Worm (Caenorhabditis elegans) whole organism, L1 larva: ENCODE data around the gene chil-14.

Experiments
- blmp-1 ChIP-seq: fragments of 150-350 bp; optimal IDR thresholded peaks from 2 replicates; lab custom pipeline; 2014; ENCODE audit warnings: missing biosample characterization, missing genetic modification characterization
- ceh-82 ChIP-seq, 3 experiments: fragments of 150-350 bp in 1 of 3; sonication (generic microtip) in 2 of 3; optimal IDR thresholded peaks; 2 replicates each; lab custom pipeline; 2014 to 2017; ENCODE audit warnings: missing biosample characterization in 3 of 3, missing genetic modification characterization in 3 of 3
- elt-3 ChIP-seq, 6 experiments: fragments of 150-350 bp in 1 of 6; sonication (generic microtip); optimal IDR thresholded peaks; 2 replicates each; lab custom pipeline; 2017 to 2018; ENCODE audit warnings: missing biosample characterization in 6 of 6, missing genetic modification characterization in 6 of 6, inconsistent platforms in 1 of 6
- lir-3 ChIP-seq: sonication (generic microtip); optimal IDR thresholded peaks from 2 replicates; lab custom pipeline; 2016; ENCODE audit warnings: mild to moderate bottlenecking, missing genetic modification characterization, moderate library complexity, missing compliant biosample characterization; ENCODE audit not compliant: poor library complexity
- nhr-237 ChIP-seq: fragments of 150-350 bp; optimal IDR thresholded peaks from 2 replicates; lab custom pipeline; 2014; ENCODE audit warnings: missing biosample characterization, missing genetic modification characterization
- nhr-28 ChIP-seq: fragments of 150-350 bp; optimal IDR thresholded peaks from 2 replicates; lab custom pipeline; 2014; ENCODE audit warnings: missing biosample characterization, missing genetic modification characterization
- nhr-76 ChIP-seq: sonication (generic microtip); optimal IDR thresholded peaks from 2 replicates; lab custom pipeline; 2017; ENCODE audit warnings: missing biosample characterization, missing genetic modification characterization
- nhr-77 ChIP-seq: fragments of 150-350 bp; optimal IDR thresholded peaks from 2 replicates; lab custom pipeline; 2014; ENCODE audit warnings: missing biosample characterization, missing genetic modification characterization
- zag-1 ChIP-seq: fragments of 150-350 bp; optimal IDR thresholded peaks from 2 replicates; lab custom pipeline; 2014; ENCODE audit warnings: missing biosample characterization, missing genetic modification characterization
- ztf-11 ChIP-seq, 2 experiments: sonication (generic microtip); optimal IDR thresholded peaks; 2 replicates each; lab custom pipeline; 2016 to 2017; ENCODE audit warnings: missing genetic modification characterization in 2 of 2, missing biosample characterization in 1 of 2, missing compliant biosample characterization in 1 of 2

- TF ChIP-seq zag-1 (tag; lab: Kevin White, UChicago): no peak
- TF ChIP-seq nhr-28 (tag; lab: Kevin White, UChicago): no peak
- no peak for TF ChIP-seq nhr-77 (tag; lab: Kevin White, UChicago)
- TF ChIP-seq elt-3 (tag; optimal IDR thresholded peaks at IDR 0.05; lab: Kevin White, UChicago): no peak
- TF ChIP-seq lir-3 (tag; lab: Kevin White, UChicago): no peak
- no peak for TF ChIP-seq ztf-11 (tag; optimal IDR thresholded peaks at IDR 0.05; lab: Kevin White, UChicago)
- TF ChIP-seq nhr-237 (tag; lab: Kevin White, UChicago): no peak
- no peak for TF ChIP-seq nhr-76
- TF ChIP-seq blmp-1 (tag; lab: Kevin White, UChicago): no peak
- TF ChIP-seq ceh-82 (tag; optimal IDR thresholded peaks at IDR 0.05; lab: Kevin White, UChicago): no peak
Observed at ce11 chrV:1472569-1472968, 17.7 kb downstream of the chil-14 start.
